Fruit fly (Drosophila melanogaster): Measurements from ENCODE around the gene CG12535.

The CG12535 gene

dm6 chrX:3446157-3446556 is 2.6 kb downstream of the CG12535 start:
- TF ChIP-seq psq (GFP tag; optimal IDR thresholded peaks at IDR 0.05) (no peak), Abd-B (GFP tag; optimal IDR thresholded peaks at IDR 0.05) (no peak)

- TF ChIP-seq fru (GFP tag; optimal IDR thresholded peaks at IDR 0.05): peak; percentile 40
- peak; percentile 52 for TF ChIP-seq rgr (GFP tag; optimal IDR thresholded peaks at IDR 0.05)
- no peak for TF ChIP-seq pan (optimal IDR thresholded peaks at IDR 0.05)
- TF ChIP-seq Hr83 (GFP tag; optimal IDR thresholded peaks at IDR 0.05; ENCODE audit: poor library complexity, severe bottlenecking): no peak
- TF ChIP-seq Hr78 (GFP tag; optimal IDR thresholded peaks at IDR 0.05): no peak
- TF ChIP-seq Dfd (GFP tag; optimal IDR thresholded peaks at IDR 0.05): no peak
- TF ChIP-seq OdsH (GFP tag; optimal IDR thresholded peaks at IDR 0.05): peak; percentile 7
- TF ChIP-seq Jra (GFP tag; optimal IDR thresholded peaks at IDR 0.05): no peak
- no peak for TF ChIP-seq jim (GFP tag; optimal IDR thresholded peaks at IDR 0.05)
- TF ChIP-seq psq (GFP tag; optimal IDR thresholded peaks at IDR 0.05): peak; percentile 34
- peak; percentile 51 for TF ChIP-seq HLH106 (tag; optimal IDR thresholded peaks at IDR 0.05)
- TF ChIP-seq Sp1 (GFP tag; optimal IDR thresholded peaks at IDR 0.05): peak; percentile 22
- peak; percentile 44 for TF ChIP-seq h (GFP tag; optimal IDR thresholded peaks at IDR 0.05)
- no peak for TF ChIP-seq sv (GFP tag; optimal IDR thresholded peaks at IDR 0.05)
- peak; percentile 53 for TF ChIP-seq dmrt93B (GFP tag; optimal IDR thresholded peaks at IDR 0.05)
- peak in 1 of 2 experiments; percentile 64 for TF ChIP-seq foxo (GFP tag; optimal IDR thresholded peaks at IDR 0.05)
These were observed 3.9 kb downstream of the CG12535 start for dm6 chrX:3444800-3445199.

dm6 chrX:3443902-3444301 is 4.8 kb downstream of the CG12535 start:
- no peak for TF ChIP-seq Hr83 (GFP tag; optimal IDR thresholded peaks at IDR 0.05; ENCODE audit: poor library complexity, severe bottlenecking)
- TF ChIP-seq jim (GFP tag; optimal IDR thresholded peaks at IDR 0.05): no peak
- TF ChIP-seq sage (GFP tag; optimal IDR thresholded peaks at IDR 0.05): no peak

dm6 chrX:3442543-3443207 is 6.1 kb downstream of the CG12535 start:
- TF ChIP-seq pan (optimal IDR thresholded peaks at IDR 0.05) (no peak), dsf (GFP tag; optimal IDR thresholded peaks at IDR 0.05; ENCODE audit: borderline replicate concordance) (no peak), Myc (optimal IDR thresholded peaks at IDR 0.05) (no peak), Sp1 (GFP tag; optimal IDR thresholded peaks at IDR 0.05) (no peak), lola (GFP tag; optimal IDR thresholded peaks at IDR 0.05) (no peak), Hr78 (GFP tag; optimal IDR thresholded peaks at IDR 0.05) (no peak), h (GFP tag; optimal IDR thresholded peaks at IDR 0.05) (no peak), Dfd (GFP tag; optimal IDR thresholded peaks at IDR 0.05) (no peak), CrebA (GFP tag; optimal IDR thresholded peaks at IDR 0.05; ENCODE audit: borderline replicate concordance) (no peak), CG9705 (GFP tag; optimal IDR thresholded peaks at IDR 0.05) (no peak), jim (GFP tag; optimal IDR thresholded peaks at IDR 0.05) (no peak), Abd-B (GFP tag; optimal IDR thresholded peaks at IDR 0.05) (no peak), usp (GFP tag; optimal IDR thresholded peaks at IDR 0.05) (no peak)

- TF ChIP-seq N (GFP tag; optimal IDR thresholded peaks at IDR 0.05) (no peak), CrebA (GFP tag; optimal IDR thresholded peaks at IDR 0.05; ENCODE audit: borderline replicate concordance) (no peak), Dfd (GFP tag; optimal IDR thresholded peaks at IDR 0.05) (no peak), psq (GFP tag; optimal IDR thresholded peaks at IDR 0.05) (no peak), dl (GFP tag; optimal IDR thresholded peaks at IDR 0.05; ENCODE audit: insufficient read depth in 1 of 2, partially characterized antibody in 2 of 2) (no peak), GATAd (GFP tag; optimal IDR thresholded peaks at IDR 0.05) (no peak), Hr83 (GFP tag; optimal IDR thresholded peaks at IDR 0.05; ENCODE audit: poor library complexity, severe bottlenecking) (no peak)
These were observed 8.2 kb downstream of the CG12535 start for dm6 chrX:3440506-3440905.

dm6 chrX:3437493-3437892 is 11.2 kb downstream of the CG12535 start:
- TF ChIP-seq CrebA (GFP tag; optimal IDR thresholded peaks at IDR 0.05; ENCODE audit: borderline replicate concordance) (peak; percentile 38), Dif (GFP tag; optimal IDR thresholded peaks at IDR 0.05; ENCODE audit: partially characterized antibody) (no peak), ey (GFP tag; optimal IDR thresholded peaks at IDR 0.05) (peak; percentile 46), CG32264 (GFP tag; optimal IDR thresholded peaks at IDR 0.05) (peak; percentile 5), Mio (GFP tag; optimal IDR thresholded peaks at IDR 0.05) (no peak), sv (GFP tag; optimal IDR thresholded peaks at IDR 0.05) (no peak), Hnf4 (GFP tag; optimal IDR thresholded peaks at IDR 0.05) (peak; percentile 38), dl (GFP tag; optimal IDR thresholded peaks at IDR 0.05; ENCODE audit: insufficient read depth in 1 of 2, partially characterized antibody in 2 of 2) (no peak), br (GFP tag; optimal IDR thresholded peaks at IDR 0.05) (peak; percentile 20), GATAd (GFP tag; optimal IDR thresholded peaks at IDR 0.05) (no peak), psq (GFP tag; optimal IDR thresholded peaks at IDR 0.05) (no peak), rgr (GFP tag; optimal IDR thresholded peaks at IDR 0.05) (peak; percentile 47), Dfd (GFP tag; optimal IDR thresholded peaks at IDR 0.05) (no peak), Jra (GFP tag; optimal IDR thresholded peaks at IDR 0.05) (no peak), h (GFP tag; optimal IDR thresholded peaks at IDR 0.05) (peak; percentile 76), N (GFP tag; optimal IDR thresholded peaks at IDR 0.05) (no peak), HLH106 (tag; optimal IDR thresholded peaks at IDR 0.05) (peak; percentile 74), Abd-B (GFP tag; optimal IDR thresholded peaks at IDR 0.05) (no peak), foxo (GFP tag; optimal IDR thresholded peaks at IDR 0.05) (peak in 1 of 2 experiments; percentile 59), usp (GFP tag; optimal IDR thresholded peaks at IDR 0.05) (no peak), woc (GFP tag; optimal IDR thresholded peaks at IDR 0.05) (peak; percentile 76), fru (GFP tag; optimal IDR thresholded peaks at IDR 0.05) (peak; percentile 55), CG9705 (GFP tag; optimal IDR thresholded peaks at IDR 0.05) (no peak), dmrt93B (GFP tag; optimal IDR thresholded peaks at IDR 0.05) (peak; percentile 46), Sp1 (GFP tag; optimal IDR thresholded peaks at IDR 0.05) (peak; percentile 39), Hr78 (GFP tag; optimal IDR thresholded peaks at IDR 0.05) (no peak), Hr83 (GFP tag; optimal IDR thresholded peaks at IDR 0.05; ENCODE audit: poor library complexity, severe bottlenecking) (no peak), jim (GFP tag; optimal IDR thresholded peaks at IDR 0.05) (no peak)
